Fruit fly (Drosophila melanogaster) whole organism, wandering third instar larva: ENCODE results near the gene GstD2.

Experiments used
- CG32264 ChIP-seq: fragments of 200-800 bp; sonication (Bioruptor generic); optimal IDR thresholded peaks from 2 replicates; lab custom pipeline; 2016; ENCODE audit warnings: missing biosample characterization, missing genetic modification characterization
- CG9705 ChIP-seq: fragments of 200-800 bp; sonication (Bioruptor generic); optimal IDR thresholded peaks from 2 replicates; lab custom pipeline; 2018; ENCODE audit warnings: missing biosample characterization, mild to moderate bottlenecking, missing genetic modification characterization
- CrebA ChIP-seq: fragments of 200-800 bp; sonication (Bioruptor generic); optimal IDR thresholded peaks from 2 replicates; lab custom pipeline; 2016; ENCODE audit warnings: missing biosample characterization, mild to moderate bottlenecking, missing genetic modification characterization, borderline replicate concordance
- Dif ChIP-seq: fragments of 200-275, 200-300 bp; sonication (Bioruptor generic); optimal IDR thresholded peaks from 2 replicates; lab custom pipeline; 2018; ENCODE audit warnings: missing biosample characterization, missing genetic modification characterization; ENCODE audit not compliant: partially characterized antibody
- GATAd ChIP-seq: sonication (Bioruptor generic); optimal IDR thresholded peaks from 2 replicates; lab custom pipeline; 2016; ENCODE audit warnings: missing biosample characterization, missing genetic modification characterization
- HLH106 ChIP-seq: fragments of 200-800 bp; optimal IDR thresholded peaks from 3 replicates; lab custom pipeline; 2019; ENCODE audit warnings: missing biosample characterization, mild to moderate bottlenecking, missing genetic modification characterization, moderate library complexity
- Hnf4 ChIP-seq: fragments of 200-800 bp; sonication (Bioruptor generic); optimal IDR thresholded peaks from 2 replicates; lab custom pipeline; 2016; ENCODE audit warnings: missing biosample characterization, mild to moderate bottlenecking, missing genetic modification characterization
- Jra ChIP-seq: sonication (Bioruptor generic); optimal IDR thresholded peaks from 2 replicates; lab custom pipeline; 2016; ENCODE audit warnings: missing biosample characterization, missing genetic modification characterization
- Mio ChIP-seq: sonication (Bioruptor generic); optimal IDR thresholded peaks from 2 replicates; lab custom pipeline; 2016; ENCODE audit warnings: missing biosample characterization, missing genetic modification characterization
- Myc ChIP-seq: fragments of >200 bp; optimal IDR thresholded peaks from 2 replicates; lab custom pipeline; 2017
- OdsH ChIP-seq: fragments of 200-800 bp; sonication (Bioruptor generic); optimal IDR thresholded peaks from 2 replicates; lab custom pipeline; 2016; ENCODE audit warnings: missing biosample characterization, mild to moderate bottlenecking, missing genetic modification characterization
- Rel ChIP-seq, 2 experiments: fragments of 200-800 bp; sonication (Bioruptor generic) in 1 of 2; optimal IDR thresholded peaks; 2 replicates in 1 of 2; 3 replicates in 1 of 2; lab custom pipeline; 2016 to 2019; ENCODE audit warnings: mild to moderate bottlenecking in 2 of 2, missing biosample characterization in 2 of 2, missing genetic modification characterization in 2 of 2, moderate library complexity in 1 of 2
- Sp1 ChIP-seq: fragments of 200-800 bp; sonication (Bioruptor generic); optimal IDR thresholded peaks from 3 replicates; lab custom pipeline; 2019; ENCODE audit warnings: missing biosample characterization, mild to moderate bottlenecking, missing genetic modification characterization, moderate library complexity
- Vsx2 ChIP-seq: fragments of 200-300, 225-300 bp; sonication (Bioruptor generic); optimal IDR thresholded peaks from 2 replicates; lab custom pipeline; 2018; ENCODE audit warnings: missing biosample characterization, missing genetic modification characterization; ENCODE audit not compliant: partially characterized antibody
- brk ChIP-seq: fragments of 200-800 bp; sonication (Bioruptor generic); optimal IDR thresholded peaks from 2 replicates; lab custom pipeline; 2016; ENCODE audit warnings: missing biosample characterization, mild to moderate bottlenecking, missing genetic modification characterization
- dl ChIP-seq, 2 experiments: fragments of 175-275, 200-275 bp in 1 of 2; fragments of 200-275 bp in 1 of 2; sonication (Bioruptor generic); optimal IDR thresholded peaks; lab custom pipeline; 2018; ENCODE audit warnings: mild to moderate bottlenecking in 2 of 2, missing biosample characterization in 2 of 2, missing genetic modification characterization in 2 of 2, moderate library complexity in 2 of 2; ENCODE audit not compliant: partially characterized antibody in 2 of 2, insufficient read depth in 1 of 2
- dmrt93B ChIP-seq: fragments of 200-800 bp; sonication (Bioruptor generic); optimal IDR thresholded peaks from 2 replicates; lab custom pipeline; 2018; ENCODE audit warnings: missing biosample characterization, mild to moderate bottlenecking, missing genetic modification characterization
- dsf ChIP-seq: sonication (Bioruptor generic); optimal IDR thresholded peaks from 2 replicates; lab custom pipeline; 2016; ENCODE audit warnings: missing biosample characterization, missing genetic modification characterization, borderline replicate concordance
- foxo ChIP-seq, 2 experiments: fragments of 200-800 bp; sonication (Bioruptor generic); optimal IDR thresholded peaks; 2 replicates in 1 of 2; 3 replicates in 1 of 2; lab custom pipeline; 2016 to 2017; ENCODE audit warnings: missing biosample characterization in 2 of 2, missing genetic modification characterization in 2 of 2
- fru ChIP-seq: fragments of 200-800 bp; sonication (Bioruptor generic); optimal IDR thresholded peaks from 3 replicates; lab custom pipeline; 2016; ENCODE audit warnings: missing biosample characterization, mild to moderate bottlenecking, missing genetic modification characterization
- jim ChIP-seq: fragments of 175-275, 200-325 bp; sonication (Bioruptor generic); optimal IDR thresholded peaks from 2 replicates; lab custom pipeline; 2016; ENCODE audit warnings: missing biosample characterization, mild to moderate bottlenecking, missing genetic modification characterization
- lola ChIP-seq: fragments of >200 bp; optimal IDR thresholded peaks from 2 replicates; lab custom pipeline; 2017; ENCODE audit warnings: missing biosample characterization, missing genetic modification characterization
- psq ChIP-seq: fragments of 200-800 bp; sonication (Bioruptor generic); optimal IDR thresholded peaks from 3 replicates; lab custom pipeline; 2017; ENCODE audit warnings: missing biosample characterization, mild to moderate bottlenecking, missing genetic modification characterization, moderate library complexity
- rgr ChIP-seq: fragments of 200-800 bp; sonication (Bioruptor generic); optimal IDR thresholded peaks from 3 replicates; lab custom pipeline; 2016; ENCODE audit warnings: missing biosample characterization, mild to moderate bottlenecking, missing genetic modification characterization
- sage ChIP-seq: fragments of 200-800 bp; sonication (Bioruptor generic); optimal IDR thresholded peaks from 2 replicates; lab custom pipeline; 2016; ENCODE audit warnings: missing biosample characterization, mild to moderate bottlenecking, missing genetic modification characterization
- sv ChIP-seq: fragments of 200-800 bp; sonication (Bioruptor generic); optimal IDR thresholded peaks from 3 replicates; lab custom pipeline; 2016; ENCODE audit warnings: missing biosample characterization, missing genetic modification characterization
- tai ChIP-seq: sonication (Bioruptor generic); optimal IDR thresholded peaks from 2 replicates; lab custom pipeline; 2016; ENCODE audit warnings: missing biosample characterization, missing genetic modification characterization
- usp ChIP-seq: fragments of >200 bp; optimal IDR thresholded peaks from 2 replicates; lab custom pipeline; 2017; ENCODE audit warnings: missing biosample characterization, missing genetic modification characterization

Gene GstD2

dm6 chr3R:12379708-12380107 lies 7.9 kb downstream of the GstD2 start, which contains the start of gene GstD8:
TSS of gene GstD8 (plus strand) at chr3R:12380008.
- TF ChIP-seq Rel (GFP tag; optimal IDR thresholded peaks at IDR 0.05; lab: Kevin White, UChicago) (no peak), Rel (tag; optimal IDR thresholded peaks at IDR 0.05; lab: Kevin White, UChicago) (no peak), OdsH (GFP tag; lab: Kevin White, UChicago) (no peak), Hnf4 (GFP tag; lab: Kevin White, UChicago) (no peak), tai (GFP tag; lab: Kevin White, UChicago) (no peak), dl (GFP tag; optimal IDR thresholded peaks at IDR 0.05; lab: Kevin White, UChicago; ENCODE audit: insufficient read depth in 1 of 2, partially characterized antibody in 2 of 2) (no peak), dsf (GFP tag; lab: Kevin White, UChicago) (no peak), Dif (GFP tag; lab: Kevin White, UChicago) (no peak), CG32264 (GFP tag; lab: Kevin White, UChicago) (no peak), CG9705 (GFP tag; lab: Kevin White, UChicago) (no peak), brk (GFP tag; lab: Kevin White, UChicago) (no peak), Mio (no peak), Myc (lab: Kevin White, UChicago) (no peak), Vsx2 (no peak), dmrt93B (GFP tag; lab: Kevin White, UChicago) (no peak), psq (GFP tag; lab: Kevin White, UChicago) (no peak), fru (no peak), sage (no peak)
- TF ChIP-seq, all 38 proteins: peak for 0

- TF ChIP-seq jim (GFP tag; lab: Kevin White, UChicago) (no peak), fru (no peak), OdsH (GFP tag; lab: Kevin White, UChicago) (no peak), tai (GFP tag; lab: Kevin White, UChicago) (no peak)
These were observed 9.4 kb downstream of the GstD2 start for dm6 chr3R:12381130-12381700.

DNA sequence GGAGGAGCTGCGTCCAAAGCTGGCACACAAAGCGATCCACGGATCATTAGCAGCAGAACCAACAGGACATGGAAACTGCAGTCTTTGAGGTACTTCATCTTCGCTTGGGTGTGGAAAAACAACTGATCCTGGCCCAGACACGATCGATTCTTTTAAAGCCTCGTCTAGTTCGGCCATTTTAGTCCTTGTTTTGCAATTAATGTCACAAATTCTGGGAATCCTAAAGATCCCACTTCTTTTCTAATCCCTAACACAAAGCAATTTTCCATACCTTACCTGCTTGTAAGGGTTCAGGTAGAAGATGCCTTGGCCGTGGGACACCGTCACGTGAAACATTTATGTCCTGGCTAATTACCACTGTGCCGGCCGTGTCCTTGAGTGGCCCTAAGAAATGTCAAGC lies 10.8 kb downstream of the GstD2 start, which contains the start of gene CG10035:
CG10035 (minus strand) TSS at position 129 of the 400 bp plus-strand sequence.
- TF ChIP-seq GATAd (no peak), usp (GFP tag; lab: Kevin White, UChicago) (no peak), sv (GFP tag; lab: Kevin White, UChicago) (no peak), Jra (GFP tag; lab: Kevin White, UChicago) (no peak), brk (GFP tag; lab: Kevin White, UChicago) (no peak), foxo (GFP tag; optimal IDR thresholded peaks at IDR 0.05; lab: Kevin White, UChicago) (no peak)

dm6 chr3R:12383036-12383435 lies 11.3 kb downstream of the GstD2 start, which contains the start of gene GstD11:
TSS of gene GstD11 (plus strand) at chr3R:12383336.
- no peak for TF ChIP-seq Vsx2
- no peak for TF ChIP-seq Rel (GFP tag; optimal IDR thresholded peaks at IDR 0.05; lab: Kevin White, UChicago)
- no peak for TF ChIP-seq Rel (tag; optimal IDR thresholded peaks at IDR 0.05; lab: Kevin White, UChicago)
- no peak for TF ChIP-seq HLH106 (tag; lab: Kevin White, UChicago)
- no peak for TF ChIP-seq rgr (GFP tag; lab: Kevin White, UChicago)

DNA sequence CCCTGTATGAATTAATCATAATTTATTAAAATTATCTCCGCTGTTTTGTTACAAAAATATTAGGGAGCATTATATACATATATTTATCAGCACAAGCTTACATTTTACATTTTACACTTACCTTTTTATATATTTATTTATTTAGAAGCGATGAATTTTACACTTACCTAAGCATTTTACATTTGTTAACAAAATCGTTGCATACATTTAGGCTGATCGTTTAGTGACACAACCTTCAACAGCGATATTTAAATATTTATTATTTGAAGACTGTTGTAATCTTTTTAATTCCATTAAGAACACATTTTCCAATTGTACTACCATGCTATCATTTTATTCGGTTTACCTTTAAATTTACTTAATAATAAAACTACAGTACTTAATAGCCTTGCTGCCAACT lies 12.0 kb downstream of the GstD2 start:
- TF ChIP-seq Sp1 (GFP tag; lab: Kevin White, UChicago) (no peak), CrebA (GFP tag; lab: Kevin White, UChicago) (peak; percentile 14), CG9705 (GFP tag; lab: Kevin White, UChicago) (no peak), lola (GFP tag; lab: Kevin White, UChicago) (no peak), Rel (GFP tag; optimal IDR thresholded peaks at IDR 0.05; lab: Kevin White, UChicago) (no peak), Rel (tag; optimal IDR thresholded peaks at IDR 0.05; lab: Kevin White, UChicago) (peak; percentile 87), Hnf4 (GFP tag; lab: Kevin White, UChicago) (no peak), psq (GFP tag; lab: Kevin White, UChicago) (no peak), Dif (GFP tag; lab: Kevin White, UChicago) (no peak), OdsH (GFP tag; lab: Kevin White, UChicago) (no peak)
